Fruit fly (Drosophila melanogaster) whole organism, embryonic: ENCODE measurements around the gene CG12990.

Source experiments
- Abd-B ChIP-seq: fragments of 200-800 bp; sonication (Bioruptor generic); optimal IDR thresholded peaks from 2 replicates; lab custom pipeline; 2018; ENCODE audit warnings: missing biosample characterization, mild to moderate bottlenecking, missing genetic modification characterization, moderate library complexity
- Aef1 ChIP-seq: fragments of 200-800 bp; sonication (Bioruptor generic); IDR thresholded peaks from 3 replicates; pipeline ENCODE4 v1.3.6; 2022; ENCODE audit warnings: missing biosample characterization, missing genetic modification characterization
- BEAF-32 ChIP-seq: fragments of 200-800 bp; sonication (Bioruptor generic); optimal IDR thresholded peaks from 3 replicates; lab custom pipeline; 2017; ENCODE audit warnings: missing biosample characterization, missing genetic modification characterization, mild to moderate bottlenecking, moderate library complexity, missing genetic modification reagents
- Bgb ChIP-seq: fragments of 200-800 bp; sonication (Bioruptor generic); IDR thresholded peaks from 2 replicates; pipeline ENCODE4 v1.3.6; 2022; ENCODE audit warnings: missing biosample characterization, missing genetic modification characterization; ENCODE audit not compliant: partially characterized antibody
- CG10543 ChIP-seq: fragments of 200-800 bp; sonication (Bioruptor generic); optimal IDR thresholded peaks from 3 replicates; lab custom pipeline; 2017; ENCODE audit warnings: missing biosample characterization, mild to moderate bottlenecking, missing genetic modification characterization, moderate library complexity
- CG10565 ChIP-seq: fragments of 200-800 bp; sonication (Bioruptor generic); optimal IDR thresholded peaks from 3 replicates; lab custom pipeline; 2016; ENCODE audit warnings: missing biosample characterization, mild to moderate bottlenecking, missing genetic modification characterization
- CG11504 ChIP-seq: fragments of 200-800 bp; sonication (Bioruptor generic); optimal IDR thresholded peaks from 3 replicates; lab custom pipeline; 2019; ENCODE audit warnings: missing biosample characterization, mild to moderate bottlenecking, missing genetic modification characterization, moderate library complexity
- CG12391 ChIP-seq: fragments of 200-800 bp; sonication (Bioruptor generic); optimal IDR thresholded peaks from 3 replicates; lab custom pipeline; 2018; ENCODE audit warnings: missing biosample characterization, mild to moderate bottlenecking, missing genetic modification characterization, moderate library complexity
- CG13424 ChIP-seq: fragments of 200-800 bp; sonication (Bioruptor generic); optimal IDR thresholded peaks from 2 replicates; lab custom pipeline; 2019; ENCODE audit warnings: missing biosample characterization, mild to moderate bottlenecking, missing genetic modification characterization, moderate library complexity
- CG1603 ChIP-seq: fragments of 200-800 bp; sonication (Bioruptor generic); optimal IDR thresholded peaks from 2 replicates; lab custom pipeline; 2019; ENCODE audit warnings: missing biosample characterization, mild to moderate bottlenecking, missing genetic modification characterization, moderate library complexity
- CG16863 ChIP-seq: fragments of 200-800 bp; sonication (Bioruptor generic); optimal IDR thresholded peaks from 3 replicates; lab custom pipeline; 2016; ENCODE audit warnings: missing biosample characterization, missing genetic modification characterization
- CG34376 ChIP-seq: fragments of 200-800 bp; sonication (Bioruptor generic); optimal IDR thresholded peaks from 2 replicates; lab custom pipeline; 2018; ENCODE audit warnings: missing biosample characterization, mild to moderate bottlenecking, missing genetic modification characterization
- CG3726 ChIP-seq: fragments of 200-800 bp; sonication (Bioruptor generic); IDR thresholded peaks from 3 replicates; pipeline ENCODE4, ENCODE4 v1.3.6; 2022; ENCODE audit warnings: missing biosample characterization, missing genetic modification characterization
- CG42726 ChIP-seq: fragments of 200-800 bp; sonication (Bioruptor generic); IDR thresholded peaks from 2 replicates; pipeline ENCODE4 v1.3.6; 2022; ENCODE audit warnings: missing biosample characterization, missing genetic modification characterization; ENCODE audit not compliant: partially characterized antibody
- CG6854 ChIP-seq: fragments of 200-800 bp; sonication (Bioruptor generic); optimal IDR thresholded peaks from 3 replicates; lab custom pipeline; 2017; ENCODE audit warnings: missing biosample characterization, mild to moderate bottlenecking, missing genetic modification characterization
- CG9727 ChIP-seq: fragments of 200-800 bp; sonication (Bioruptor generic); optimal IDR thresholded peaks from 3 replicates; lab custom pipeline; 2017; ENCODE audit warnings: missing biosample characterization, mild to moderate bottlenecking, missing genetic modification characterization
- CG9797 ChIP-seq: fragments of 200-800 bp; sonication (Bioruptor generic); optimal IDR thresholded peaks from 3 replicates; lab custom pipeline; 2018; ENCODE audit warnings: missing biosample characterization, mild to moderate bottlenecking, missing genetic modification characterization
- Dfd ChIP-seq, 2 experiments: fragments of >200 bp; optimal IDR thresholded peaks; 2 replicates each; lab custom pipeline; 2017; ENCODE audit warnings: missing biosample characterization in 2 of 2, missing genetic modification characterization in 2 of 2
- Dip3 ChIP-seq: fragments of 200-800 bp; sonication (Bioruptor generic); optimal IDR thresholded peaks from 3 replicates; lab custom pipeline; 2016; ENCODE audit warnings: missing biosample characterization, missing genetic modification characterization
- Doc2 ChIP-seq: fragments of 200-800 bp; sonication (Bioruptor generic); IDR thresholded peaks from 2 replicates; pipeline ENCODE4 v1.3.6; 2022; ENCODE audit warnings: missing biosample characterization, missing genetic modification characterization
- E2f1 ChIP-seq: fragments of 200-800 bp; sonication (Bioruptor generic); IDR thresholded peaks from 2 replicates; pipeline ENCODE4 v1.3.6; 2022; ENCODE audit warnings: missing biosample characterization, missing genetic modification characterization
- E2f2 ChIP-seq: fragments of 200-800 bp; sonication (Bioruptor generic); IDR thresholded peaks from 2 replicates; pipeline ENCODE4 v1.3.6; 2022; ENCODE audit warnings: missing biosample characterization, missing genetic modification characterization
- HLH54F ChIP-seq: fragments of 200-800 bp; sonication (Bioruptor generic); optimal IDR thresholded peaks from 3 replicates; lab custom pipeline; 2016; ENCODE audit warnings: missing biosample characterization, missing genetic modification characterization
- Hey ChIP-seq: fragments of 200-800 bp; sonication (Bioruptor generic); optimal IDR thresholded peaks from 3 replicates; lab custom pipeline; 2018; ENCODE audit warnings: missing biosample characterization, mild to moderate bottlenecking, missing genetic modification characterization
- Hsf ChIP-seq: fragments of 200-800 bp; sonication (Bioruptor generic); optimal IDR thresholded peaks from 3 replicates; lab custom pipeline; 2016; ENCODE audit warnings: missing biosample characterization, missing genetic modification characterization
- MESR4 ChIP-seq: fragments of 200-800 bp; sonication (Bioruptor generic); optimal IDR thresholded peaks from 2 replicates; lab custom pipeline; 2018; ENCODE audit warnings: missing biosample characterization, mild to moderate bottlenecking, missing genetic modification characterization, moderate library complexity
- Mes4 ChIP-seq: fragments of 200-800 bp; sonication (Bioruptor generic); optimal IDR thresholded peaks from 2 replicates; lab custom pipeline; 2016; ENCODE audit warnings: missing biosample characterization, missing genetic modification characterization
- Mrtf ChIP-seq: fragments of 200-800 bp; sonication (Bioruptor generic); IDR thresholded peaks from 3 replicates; pipeline ENCODE4 v1.3.6; 2022; ENCODE audit warnings: missing biosample characterization, missing genetic modification characterization
- NFAT ChIP-seq: fragments of 200-800 bp; sonication (Bioruptor generic); IDR thresholded peaks from 2 replicates; pipeline ENCODE4 v1.3.6; 2022; ENCODE audit warnings: missing biosample characterization, missing genetic modification characterization
- Opbp ChIP-seq: fragments of 200-800 bp; sonication (Bioruptor generic); IDR thresholded peaks from 3 replicates; pipeline ENCODE4 v1.3.6; 2022; ENCODE audit warnings: missing biosample characterization, missing genetic modification characterization; ENCODE audit not compliant: partially characterized antibody
- Usf ChIP-seq: fragments of 200-800 bp; sonication (Bioruptor generic); optimal IDR thresholded peaks from 2 replicates; lab custom pipeline; 2017; ENCODE audit warnings: missing genotype, missing biosample characterization, missing genetic modification characterization
- Vsx1 ChIP-seq: fragments of 200-800 bp; sonication (Bioruptor generic); optimal IDR thresholded peaks from 2 replicates; lab custom pipeline; 2017; ENCODE audit warnings: missing biosample characterization, mild to moderate bottlenecking, missing genetic modification characterization, missing genetic modification reagents
- al ChIP-seq: fragments of 200-800 bp; sonication (Bioruptor generic); IDR thresholded peaks from 2 replicates; pipeline ENCODE4 v1.3.6; 2022; ENCODE audit warnings: missing biosample characterization, missing genetic modification characterization
- aop ChIP-seq: fragments of 200-800 bp; sonication (Bioruptor generic); IDR thresholded peaks from 2 replicates; pipeline ENCODE4 v1.3.6; 2022; ENCODE audit warnings: missing biosample characterization, missing genetic modification characterization
- br ChIP-seq: fragments of >200 bp; optimal IDR thresholded peaks from 2 replicates; lab custom pipeline; 2017
- ci ChIP-seq: fragments of 200-800 bp; sonication (Bioruptor generic); IDR thresholded peaks from 3 replicates; pipeline ENCODE4 v1.3.6; 2022; ENCODE audit warnings: missing biosample characterization, missing genetic modification characterization
- eve ChIP-seq, 2 experiments: fragments of >200 bp; optimal IDR thresholded peaks; 2 replicates each; lab custom pipeline; 2017; ENCODE audit warnings: missing biosample characterization in 2 of 2, missing genetic modification characterization in 2 of 2
- ewg ChIP-seq: fragments of 200-800 bp; sonication (Bioruptor generic); optimal IDR thresholded peaks from 3 replicates; lab custom pipeline; 2017; ENCODE audit warnings: mild to moderate bottlenecking, missing biosample characterization, missing genetic modification reagents, missing genetic modification characterization
- exex ChIP-seq: fragments of 200-800 bp; sonication (Bioruptor generic); optimal IDR thresholded peaks from 4 replicates; lab custom pipeline; 2018; ENCODE audit warnings: missing biosample characterization, mild to moderate bottlenecking, missing genetic modification characterization, moderate library complexity
- gcm2 ChIP-seq: fragments of 200-800 bp; sonication (Bioruptor generic); optimal IDR thresholded peaks from 2 replicates; lab custom pipeline; 2016; ENCODE audit warnings: missing biosample characterization, missing genetic modification characterization
- jing ChIP-seq: fragments of 200-800 bp; sonication (Bioruptor generic); optimal IDR thresholded peaks from 2 replicates; lab custom pipeline; 2018; ENCODE audit warnings: missing biosample characterization, mild to moderate bottlenecking, missing genetic modification characterization
- lilli ChIP-seq: fragments of 200-800 bp; sonication (Bioruptor generic); optimal IDR thresholded peaks from 3 replicates; lab custom pipeline; 2016; ENCODE audit warnings: missing biosample characterization, missing genetic modification characterization
- lov ChIP-seq, 2 experiments: fragments of 200-800 bp in 1 of 2; fragments of >200 bp in 1 of 2; sonication (Bioruptor generic) in 1 of 2; IDR thresholded peaks in 1 of 2; optimal IDR thresholded peaks in 1 of 2; 2 replicates in 1 of 2; 3 replicates in 1 of 2; pipeline versions ENCODE4 v1.3.6 to Lab custom; 2017 to 2022; ENCODE audit warnings: missing biosample characterization in 1 of 2, missing genetic modification characterization in 1 of 2
- pb ChIP-seq: fragments of 200-800 bp; sonication (Bioruptor generic); optimal IDR thresholded peaks from 3 replicates; lab custom pipeline; 2016; ENCODE audit warnings: missing biosample characterization, missing genetic modification characterization
- pnt ChIP-seq: fragments of 200-800 bp; sonication (Bioruptor generic); optimal IDR thresholded peaks from 3 replicates; lab custom pipeline; 2016; ENCODE audit warnings: missing biosample characterization, missing genetic modification characterization
- sr ChIP-seq: fragments of 200-800 bp; sonication (Bioruptor generic); IDR thresholded peaks from 3 replicates; pipeline ENCODE4 v1.3.6; 2022; ENCODE audit warnings: missing biosample characterization, missing genetic modification characterization
- tap ChIP-seq: fragments of 200-800 bp; optimal IDR thresholded peaks from 3 replicates; lab custom pipeline; 2019; ENCODE audit warnings: missing biosample characterization, mild to moderate bottlenecking, missing genetic modification characterization, moderate library complexity
- tin ChIP-seq: fragments of 200-800 bp; sonication (Bioruptor generic); optimal IDR thresholded peaks from 3 replicates; lab custom pipeline; 2016; ENCODE audit warnings: missing biosample characterization, missing genetic modification characterization
- tx ChIP-seq: fragments of 200-800 bp; sonication (Bioruptor generic); optimal IDR thresholded peaks from 2 replicates; lab custom pipeline; 2016; ENCODE audit warnings: missing biosample characterization, missing genetic modification characterization
- vvl ChIP-seq: fragments of 200-800 bp; sonication (Bioruptor generic); IDR thresholded peaks from 2 replicates; pipeline ENCODE4 v1.3.6; 2022; ENCODE audit warnings: missing biosample characterization, missing genetic modification characterization
- wek ChIP-seq: fragments of 200-800 bp; sonication (Bioruptor generic); optimal IDR thresholded peaks from 3 replicates; lab custom pipeline; 2018; ENCODE audit warnings: missing biosample characterization, mild to moderate bottlenecking, missing genetic modification characterization, moderate library complexity

CG12990 gene

dm6 chrX:17631996-17632612, 39.6 kb downstream of the CG12990 start, which contains the start of the genes corolla and ND-24 (continued):
- TF ChIP-seq E2f1 (GFP tag; lab: Robert Waterston, UW): peak; percentile 86
- TF ChIP-seq aop: 0 out of 2 replicates have a peak, but pooled peaks have one; percentile 36
- peak; percentile 74 for TF ChIP-seq CG42726 (GFP tag; lab: Robert Waterston, UW)
- TF ChIP-seq Dfd (GFP tag; optimal IDR thresholded peaks at IDR 0.05; lab: Kevin White, UChicago): no peak
- peak; percentile 48 for TF ChIP-seq CG6854 (GFP tag; lab: Kevin White, UChicago)
- peak; percentile 42 for TF ChIP-seq Vsx1 (GFP tag; lab: Kevin White, UChicago)
- TF ChIP-seq br (lab: Kevin White, UChicago): no peak
- no peak for TF ChIP-seq tap (tag; lab: Kevin White, UChicago)
- TF ChIP-seq al (GFP tag; lab: Robert Waterston, UW): peak; percentile 90
- no peak for TF ChIP-seq Hey (tag; lab: Kevin White, UChicago)
- peak; percentile 49 for TF ChIP-seq ewg (GFP tag; lab: Kevin White, UChicago)
- TF ChIP-seq CG9727 (GFP tag; lab: Kevin White, UChicago): peak; percentile 86
- TF ChIP-seq NFAT (GFP tag; lab: Robert Waterston, UW): peak; percentile 81
- TF ChIP-seq Opbp (GFP tag; lab: Robert Waterston, UW): peak; percentile 81; the same call in 2 of the 3 replicates
- TF ChIP-seq Usf (GFP tag; lab: Kevin White, UChicago): no peak
- TF ChIP-seq CG10543 (GFP tag; lab: Kevin White, UChicago): peak; percentile 57
- TF ChIP-seq Mrtf (GFP tag; lab: Robert Waterston, UW): peak; percentile 71
- TF ChIP-seq BEAF-32: peak; percentile 89
- peak; percentile 83 for TF ChIP-seq pnt (GFP tag; lab: Kevin White, UChicago)
- peak; percentile 88 for TF ChIP-seq Aef1
- TF ChIP-seq gcm2: peak; percentile 43
- peak; percentile 91 for TF ChIP-seq Hsf (GFP tag; lab: Kevin White, UChicago)
- TF ChIP-seq CG34376 (GFP tag; lab: Kevin White, UChicago): peak; percentile 67
- TF ChIP-seq exex (tag; lab: Kevin White, UChicago): no peak
- TF ChIP-seq tin (GFP tag; lab: Kevin White, UChicago): peak; percentile 89
- TF ChIP-seq CG13424: peak; percentile 78
- TF ChIP-seq vvl (GFP tag; lab: Robert Waterston, UW): peak; percentile 93
- peak; percentile 93 for TF ChIP-seq lilli (GFP tag; lab: Kevin White, UChicago)
- peak; percentile 82 for TF ChIP-seq Bgb
- TF ChIP-seq lov (optimal IDR thresholded peaks at IDR 0.05; lab: Kevin White, UChicago): no peak
- TF ChIP-seq lov (GFP tag; IDR thresholded peaks at IDR 0.05; lab: Robert Waterston, UW): peak; percentile 69; the same call in 1 of the 3 replicates
- TF ChIP-seq Mes4 (GFP tag; lab: Kevin White, UChicago): peak; percentile 61
- TF ChIP-seq ci (GFP tag; lab: Robert Waterston, UW): peak; percentile 84
- peak; percentile 83 for TF ChIP-seq CG16863 (GFP tag; lab: Kevin White, UChicago)
- peak; percentile 1 for TF ChIP-seq CG10565
- peak; percentile 79 for TF ChIP-seq tx
- TF ChIP-seq pb: peak; percentile 45
- 0 out of 3 replicates have a peak, but pooled peaks have one; percentile 66 for TF ChIP-seq CG3726 (GFP tag; lab: Robert Waterston, UW)
- TF ChIP-seq, all 482 proteins: peak for 386

- no peak for TF ChIP-seq Dip3 (GFP tag; lab: Kevin White, UChicago)
- peak; percentile 75 for TF ChIP-seq E2f2
- TF ChIP-seq jing (GFP tag; lab: Kevin White, UChicago): no peak
- TF ChIP-seq Doc2 (GFP tag; lab: Robert Waterston, UW): no peak
- peak; percentile 31 for TF ChIP-seq MESR4 (GFP tag; lab: Kevin White, UChicago)
- no peak for TF ChIP-seq CG11504 (tag; lab: Kevin White, UChicago)
- no peak for TF ChIP-seq Abd-B (GFP tag; lab: Kevin White, UChicago)
- no peak for TF ChIP-seq aop
- no peak for TF ChIP-seq eve (GFP tag; optimal IDR thresholded peaks at IDR 0.05; lab: Kevin White, UChicago)
- peak; percentile 30 for TF ChIP-seq CG9797 (GFP tag; lab: Kevin White, UChicago)
- TF ChIP-seq al (GFP tag; lab: Robert Waterston, UW): no peak
- no peak for TF ChIP-seq sr (GFP tag; lab: Robert Waterston, UW)
- no peak for TF ChIP-seq HLH54F
- TF ChIP-seq CG12391 (tag; lab: Kevin White, UChicago): no peak
- TF ChIP-seq CG1603 (tag; lab: Kevin White, UChicago): peak; percentile 14
- TF ChIP-seq wek: no peak
Measured at dm6 chrX:17629317-17629716, 42.4 kb downstream of the CG12990 start, which contains the start of gene CG8326. Gene CG8326, minus strand, starts transcription at chrX:17629492.
